Worm (Caenorhabditis elegans) whole organism, late embryonic: ENCODE measurements around the gene C14H10.2.

Experiments used
- T23F11.4 ChIP-seq: fragments of 200-800 bp; sonication (Bioruptor generic); optimal IDR thresholded peaks from 2 replicates; lab custom pipeline; 2018; ENCODE audit warnings: mild to moderate bottlenecking, missing genetic modification characterization, missing compliant biosample characterization
- ahr-1 ChIP-seq: sonication (generic microtip); optimal IDR thresholded peaks from 2 replicates; lab custom pipeline; 2016; ENCODE audit warnings: missing genetic modification characterization, missing compliant biosample characterization
- ama-1 ChIP-seq: fragments of 150-350 bp; optimal IDR thresholded peaks from 2 replicates; lab custom pipeline; 2014
- ceh-9 ChIP-seq: sonication (generic microtip); optimal IDR thresholded peaks from 2 replicates; lab custom pipeline; 2016; ENCODE audit warnings: mild to moderate bottlenecking, missing genetic modification characterization, inconsistent platforms, missing compliant biosample characterization
- che-1 ChIP-seq: sonication (generic microtip); optimal IDR thresholded peaks from 2 replicates; lab custom pipeline; 2016; ENCODE audit warnings: mild to moderate bottlenecking, missing genetic modification characterization, missing compliant biosample characterization
- elt-4 ChIP-seq: sonication (generic microtip); optimal IDR thresholded peaks from 2 replicates; lab custom pipeline; 2016; ENCODE audit warnings: missing genetic modification characterization, missing compliant biosample characterization
- nhr-11 ChIP-seq: fragments of 150-350 bp; optimal IDR thresholded peaks from 2 replicates; lab custom pipeline; 2014; ENCODE audit warnings: missing biosample characterization, missing genetic modification characterization
- pha-4 ChIP-seq: fragments of 150-350 bp; optimal IDR thresholded peaks from 2 replicates; lab custom pipeline; 2018; ENCODE audit warnings: missing biosample characterization, missing genetic modification reagents, missing genetic modification characterization

- TF ChIP-seq T23F11.4 (GFP tag; lab: Kevin White, UChicago) (no peak), elt-4 (tag; lab: Kevin White, UChicago) (no peak), ceh-9 (no peak), pha-4 (tag; lab: Kevin White, UChicago) (no peak), ama-1 (lab: Kevin White, UChicago) (no peak), nhr-11 (no peak), ahr-1 (no peak), che-1 (no peak)
Observed at ce11 chrX:10249685-10250084, 3.0 kb downstream of the C14H10.2 start.
